Fruit fly (Drosophila melanogaster) whole organism, embryonic: ENCODE results near the gene mRRF1.

Experiments used
- CG10147 ChIP-seq: fragments of 200-800 bp; sonication (Bioruptor generic); optimal IDR thresholded peaks from 2 replicates; lab custom pipeline; 2019; ENCODE audit warnings: missing biosample characterization, mild to moderate bottlenecking, missing genetic modification characterization, moderate library complexity
- CG10274 ChIP-seq: fragments of 200-800 bp; sonication (Bioruptor generic); optimal IDR thresholded peaks from 3 replicates; lab custom pipeline; 2017; ENCODE audit warnings: missing biosample characterization, mild to moderate bottlenecking, missing genetic modification characterization
- CG11085 ChIP-seq: fragments of 200-800 bp; sonication (Bioruptor generic); IDR thresholded peaks from 2 replicates; pipeline ENCODE4 v1.3.6; 2022; ENCODE audit warnings: missing biosample characterization, missing genetic modification characterization
- CG11696 ChIP-seq: fragments of 200-800 bp; sonication (Bioruptor generic); IDR thresholded peaks from 2 replicates; pipeline ENCODE4 v1.3.6; 2022; ENCODE audit warnings: missing biosample characterization, missing genetic modification characterization
- CG12299 ChIP-seq: fragments of 200-800 bp; sonication (Bioruptor generic); optimal IDR thresholded peaks from 2 replicates; lab custom pipeline; 2018; ENCODE audit warnings: missing biosample characterization, mild to moderate bottlenecking, missing genetic modification characterization
- CG14965 ChIP-seq: fragments of 200-800 bp; sonication (Bioruptor generic); optimal IDR thresholded peaks from 2 replicates; lab custom pipeline; 2016; ENCODE audit warnings: missing biosample characterization, missing genetic modification characterization, borderline replicate concordance
- CG15479 ChIP-seq: fragments of 200-800 bp; sonication (Bioruptor generic); optimal IDR thresholded peaks from 3 replicates; lab custom pipeline; 2019; ENCODE audit warnings: missing biosample characterization, mild to moderate bottlenecking, missing genetic modification characterization, moderate library complexity
- CG3281 ChIP-seq: fragments of 200-800 bp; sonication (Bioruptor generic); optimal IDR thresholded peaks from 3 replicates; lab custom pipeline; 2017; ENCODE audit warnings: missing biosample characterization, mild to moderate bottlenecking, missing genetic modification characterization
- CG34376 ChIP-seq: fragments of 200-800 bp; sonication (Bioruptor generic); optimal IDR thresholded peaks from 2 replicates; lab custom pipeline; 2018; ENCODE audit warnings: missing biosample characterization, mild to moderate bottlenecking, missing genetic modification characterization
- CG4328 ChIP-seq: fragments of 200-800 bp; sonication (Bioruptor generic); optimal IDR thresholded peaks from 3 replicates; lab custom pipeline; 2017; ENCODE audit warnings: missing biosample characterization, missing genetic modification reagents, missing genetic modification characterization
- CG4360 ChIP-seq: fragments of 200-800 bp; sonication (Bioruptor generic); IDR thresholded peaks from 2 replicates; pipeline ENCODE4 v1.3.6; 2022; ENCODE audit warnings: missing biosample characterization, missing genetic modification characterization
- CG4854 ChIP-seq: fragments of 200-800 bp; sonication (Bioruptor generic); optimal IDR thresholded peaks from 2 replicates; lab custom pipeline; 2016; ENCODE audit warnings: missing biosample characterization, missing genetic modification characterization, inconsistent platforms
- CG5180 ChIP-seq: fragments of 200-800 bp; sonication (Bioruptor generic); optimal IDR thresholded peaks from 3 replicates; lab custom pipeline; 2017; ENCODE audit warnings: missing biosample characterization, missing genetic modification characterization, mild to moderate bottlenecking, moderate library complexity, missing genetic modification reagents
- CG7357 ChIP-seq: fragments of 200-800 bp; sonication (Bioruptor generic); IDR thresholded peaks from 3 replicates; pipeline ENCODE4 v1.3.6; 2022; ENCODE audit warnings: missing biosample characterization, missing genetic modification characterization
- CG9215 ChIP-seq: fragments of 200-800 bp; sonication (Bioruptor generic); IDR thresholded peaks from 2 replicates; pipeline ENCODE4 v1.3.6; 2022; ENCODE audit warnings: missing biosample characterization, missing genetic modification characterization
- CG9817 ChIP-seq: fragments of 200-800 bp; sonication (Bioruptor generic); optimal IDR thresholded peaks from 2 replicates; lab custom pipeline; 2018; ENCODE audit warnings: missing biosample characterization, mild to moderate bottlenecking, missing genetic modification characterization, moderate library complexity
- CoRest ChIP-seq: fragments of 200-800 bp; sonication (Bioruptor generic); optimal IDR thresholded peaks from 3 replicates; lab custom pipeline; 2018; ENCODE audit warnings: missing biosample characterization, mild to moderate bottlenecking, missing genetic modification characterization, moderate library complexity
- D ChIP-seq, 2 experiments: fragments of 200-800 bp in 1 of 2; fragments of >200 bp in 1 of 2; sonication (Bioruptor generic) in 1 of 2; optimal IDR thresholded peaks; 2 replicates in 1 of 2; 3 replicates in 1 of 2; lab custom pipeline; 2017; ENCODE audit warnings: mild to moderate bottlenecking in 1 of 2, missing biosample characterization in 1 of 2, missing genetic modification characterization in 1 of 2, missing genetic modification reagents in 1 of 2
- Dek ChIP-seq: fragments of 200-800 bp; sonication (Bioruptor generic); optimal IDR thresholded peaks from 3 replicates; lab custom pipeline; 2019; ENCODE audit warnings: missing biosample characterization, mild to moderate bottlenecking, missing genetic modification characterization, moderate library complexity
- Dp ChIP-seq: fragments of 200-800 bp; sonication (Bioruptor generic); optimal IDR thresholded peaks from 2 replicates; lab custom pipeline; 2018; ENCODE audit warnings: missing biosample characterization, mild to moderate bottlenecking, missing genetic modification characterization, moderate library complexity
- Dref ChIP-seq: fragments of 200-800 bp; sonication (Bioruptor generic); IDR thresholded peaks from 2 replicates; pipeline ENCODE4 v1.3.6; 2022; ENCODE audit warnings: missing biosample characterization, missing genetic modification characterization
- Eip74EF ChIP-seq, 2 experiments: fragments of 200-800 bp in 1 of 2; fragments of >200 bp in 1 of 2; sonication (Bioruptor generic) in 1 of 2; optimal IDR thresholded peaks; 2 replicates each; lab custom pipeline; 2017 to 2019; ENCODE audit warnings: missing biosample characterization in 2 of 2, missing genetic modification characterization in 2 of 2, mild to moderate bottlenecking in 1 of 2, moderate library complexity in 1 of 2
- Fer2 ChIP-seq: fragments of 200-800 bp; sonication (Bioruptor generic); optimal IDR thresholded peaks from 2 replicates; lab custom pipeline; 2018; ENCODE audit warnings: missing biosample characterization, mild to moderate bottlenecking, missing genetic modification characterization, moderate library complexity
- Fer3 ChIP-seq: fragments of 200-800 bp; sonication (Bioruptor generic); optimal IDR thresholded peaks from 2 replicates; lab custom pipeline; 2018; ENCODE audit warnings: missing biosample characterization, mild to moderate bottlenecking, missing genetic modification characterization, moderate library complexity
- Hr78 ChIP-seq, 2 experiments: fragments of 200-800 bp in 1 of 2; fragments of >200 bp in 1 of 2; sonication (Bioruptor generic) in 1 of 2; optimal IDR thresholded peaks; 2 replicates each; lab custom pipeline; 2017 to 2019; ENCODE audit warnings: missing biosample characterization in 2 of 2, missing genetic modification characterization in 2 of 2, mild to moderate bottlenecking in 1 of 2, moderate library complexity in 1 of 2
- Hsf ChIP-seq: fragments of 200-800 bp; sonication (Bioruptor generic); optimal IDR thresholded peaks from 3 replicates; lab custom pipeline; 2016; ENCODE audit warnings: missing biosample characterization, missing genetic modification characterization
- Kr ChIP-seq: fragments of 200-800 bp; sonication (Bioruptor generic); optimal IDR thresholded peaks from 2 replicates; lab custom pipeline; 2017; ENCODE audit warnings: missing biosample characterization, mild to moderate bottlenecking, missing genetic modification characterization
- Meics ChIP-seq: fragments of 200-800 bp; sonication (Bioruptor generic); optimal IDR thresholded peaks from 2 replicates; lab custom pipeline; 2017; ENCODE audit warnings: missing biosample characterization, mild to moderate bottlenecking, missing genetic modification characterization
- Mrtf ChIP-seq: fragments of 200-800 bp; sonication (Bioruptor generic); IDR thresholded peaks from 3 replicates; pipeline ENCODE4 v1.3.6; 2022; ENCODE audit warnings: missing biosample characterization, missing genetic modification characterization
- Myb ChIP-seq: fragments of 200-800 bp; sonication (Bioruptor generic); optimal IDR thresholded peaks from 2 replicates; lab custom pipeline; 2016; ENCODE audit warnings: missing biosample characterization, missing genetic modification characterization
- Oaz ChIP-seq: fragments of 200-800 bp; sonication (Bioruptor generic); IDR thresholded peaks from 2 replicates; pipeline ENCODE4 v1.3.6; 2022; ENCODE audit warnings: missing biosample characterization, missing genetic modification characterization
- Sox102F ChIP-seq: fragments of 200-800 bp; sonication (Bioruptor generic); optimal IDR thresholded peaks from 2 replicates; lab custom pipeline; 2018; ENCODE audit warnings: missing biosample characterization, mild to moderate bottlenecking, missing genetic modification characterization, moderate library complexity
- abd-A ChIP-seq: fragments of 200-800 bp; sonication (Bioruptor generic); optimal IDR thresholded peaks from 3 replicates; lab custom pipeline; 2019; ENCODE audit warnings: missing biosample characterization, mild to moderate bottlenecking, missing genetic modification characterization, moderate library complexity
- br ChIP-seq: fragments of >200 bp; optimal IDR thresholded peaks from 2 replicates; lab custom pipeline; 2017
- chif ChIP-seq, 2 experiments: fragments of 200-800 bp; sonication (Bioruptor generic); optimal IDR thresholded peaks; 3 replicates each; lab custom pipeline; 2016; ENCODE audit warnings: missing biosample characterization in 2 of 2, missing genetic modification characterization in 2 of 2
- corto ChIP-seq: fragments of 200-800 bp; sonication (Bioruptor generic); optimal IDR thresholded peaks from 2 replicates; lab custom pipeline; 2016; ENCODE audit warnings: missing biosample characterization, mild to moderate bottlenecking, missing genetic modification characterization, moderate library complexity
- ems ChIP-seq: fragments of 200-800 bp; sonication (Bioruptor generic); optimal IDR thresholded peaks from 3 replicates; lab custom pipeline; 2016; ENCODE audit warnings: missing biosample characterization, missing genetic modification characterization
- exex ChIP-seq: fragments of 200-800 bp; sonication (Bioruptor generic); optimal IDR thresholded peaks from 4 replicates; lab custom pipeline; 2018; ENCODE audit warnings: missing biosample characterization, mild to moderate bottlenecking, missing genetic modification characterization, moderate library complexity
- gcm2 ChIP-seq: fragments of 200-800 bp; sonication (Bioruptor generic); optimal IDR thresholded peaks from 2 replicates; lab custom pipeline; 2016; ENCODE audit warnings: missing biosample characterization, missing genetic modification characterization
- hth ChIP-seq: fragments of >200 bp; optimal IDR thresholded peaks from 2 replicates; lab custom pipeline; 2017; ENCODE audit warnings: inconsistent platforms
- ken ChIP-seq: fragments of 200-800 bp; sonication (Bioruptor generic); IDR thresholded peaks from 3 replicates; pipeline ENCODE4 v1.3.6; 2022; ENCODE audit warnings: missing biosample characterization, missing genetic modification characterization
- pan ChIP-seq, 4 experiments: fragments of >200 bp in 3 of 4; fragments of 200-800 bp in 1 of 4; sonication (Bioruptor generic) in 1 of 4; optimal IDR thresholded peaks in 3 of 4; IDR thresholded peaks in 1 of 4; 2 replicates each; pipeline versions ENCODE4 v1.3.6 to Lab custom; 2017 to 2022; ENCODE audit warnings: missing biosample characterization in 2 of 4, missing genetic modification characterization in 2 of 4, mixed read lengths in 1 of 4
- sens ChIP-seq: fragments of 200-800 bp; sonication (Bioruptor generic); peaks from one replicate; lab custom pipeline; 2016; ENCODE audit warnings: missing biosample characterization, missing genetic modification characterization
- sens-2 ChIP-seq: fragments of 200-800 bp; sonication (Bioruptor generic); IDR thresholded peaks from 2 replicates; pipeline ENCODE4 v1.3.6; 2022; ENCODE audit warnings: missing biosample characterization, missing genetic modification characterization
- sr ChIP-seq: fragments of 200-800 bp; sonication (Bioruptor generic); IDR thresholded peaks from 3 replicates; pipeline ENCODE4 v1.3.6; 2022; ENCODE audit warnings: missing biosample characterization, missing genetic modification characterization
- tll ChIP-seq, 2 experiments: fragments of 200-800 bp in 1 of 2; fragments of >200 bp in 1 of 2; sonication (Bioruptor generic) in 1 of 2; optimal IDR thresholded peaks; 2 replicates each; lab custom pipeline; 2017 to 2019; ENCODE audit warnings: missing biosample characterization in 2 of 2, missing genetic modification characterization in 2 of 2, mild to moderate bottlenecking in 1 of 2, moderate library complexity in 1 of 2
- usp ChIP-seq: fragments of >200 bp; optimal IDR thresholded peaks from 2 replicates; lab custom pipeline; 2017; ENCODE audit warnings: missing biosample characterization, missing genetic modification characterization
- yki ChIP-seq: fragments of >200 bp; optimal IDR thresholded peaks from 3 replicates; lab custom pipeline; 2018
- z ChIP-seq: fragments of 200-800 bp; sonication (Bioruptor generic); IDR thresholded peaks from 3 replicates; pipeline ENCODE4 v1.3.6; 2022; ENCODE audit warnings: missing biosample characterization, missing genetic modification characterization
- zf30C ChIP-seq: fragments of 200-800 bp; sonication (Bioruptor generic); optimal IDR thresholded peaks from 3 replicates; lab custom pipeline; 2018; ENCODE audit warnings: missing biosample characterization, mild to moderate bottlenecking, missing genetic modification characterization

mRRF1 gene

dm6 chr3L:9333745-9334382 is 30.3 kb upstream of the mRRF1 start, which contains the start of gene PGRP-LA:
TSS of gene PGRP-LA (plus strand) at chr3L:9334332.
- no peak for TF ChIP-seq D (optimal IDR thresholded peaks at IDR 0.05; lab: Kevin White, UChicago)
- no peak for TF ChIP-seq D (GFP tag; optimal IDR thresholded peaks at IDR 0.05; lab: Kevin White, UChicago)
- no peak for TF ChIP-seq pan (optimal IDR thresholded peaks at IDR 0.05; lab: Kevin White, UChicago)
- TF ChIP-seq pan (GFP tag; optimal IDR thresholded peaks at IDR 0.05 in 1 of 2, IDR thresholded peaks at IDR 0.05 in 1 of 2): peak in 1 of 2 experiments; percentile 52
- TF ChIP-seq Oaz (GFP tag; lab: Robert Waterston, UW): no peak
- TF ChIP-seq CG14965 (GFP tag; lab: Kevin White, UChicago): peak; percentile 80
- TF ChIP-seq br (lab: Kevin White, UChicago): no peak
- no peak for TF ChIP-seq z (GFP tag; lab: Robert Waterston, UW)
- no peak for TF ChIP-seq Fer2 (tag; lab: Kevin White, UChicago)
- no peak for TF ChIP-seq hth (lab: Kevin White, UChicago)
- TF ChIP-seq Meics (GFP tag; lab: Kevin White, UChicago): peak; percentile 56
- no peak for TF ChIP-seq sens-2
- TF ChIP-seq Dek: no peak
- TF ChIP-seq Hr78 (GFP tag; optimal IDR thresholded peaks at IDR 0.05; lab: Kevin White, UChicago): no peak
- no peak for TF ChIP-seq CG10274 (GFP tag; lab: Kevin White, UChicago)
- no peak for TF ChIP-seq corto (GFP tag; lab: Kevin White, UChicago)
- peak; percentile 36 for TF ChIP-seq CG3281 (GFP tag; lab: Kevin White, UChicago)
- no peak for TF ChIP-seq CG4854
- peak; percentile 29 for TF ChIP-seq Fer3 (tag; lab: Kevin White, UChicago)
- no peak for TF ChIP-seq CG15479 (GFP tag; lab: Kevin White, UChicago)
- TF ChIP-seq yki: no peak
- peak; percentile 22 for TF ChIP-seq CG9817 (tag; lab: Kevin White, UChicago)
- TF ChIP-seq Dref: no peak
- no peak for TF ChIP-seq CG9215 (GFP tag; lab: Robert Waterston, UW)
- TF ChIP-seq Mrtf (GFP tag; lab: Robert Waterston, UW): no peak
- peak; percentile 9 for TF ChIP-seq Dp (GFP tag; lab: Kevin White, UChicago)
- no peak for TF ChIP-seq CG12299 (tag; lab: Kevin White, UChicago)
- TF ChIP-seq chif (GFP tag; optimal IDR thresholded peaks at IDR 0.05; lab: Kevin White, UChicago): no peak
- TF ChIP-seq CG11085 (GFP tag; lab: Robert Waterston, UW): no peak
- TF ChIP-seq CG4328 (GFP tag; lab: Kevin White, UChicago): no peak
- no peak for TF ChIP-seq CG7357
- no peak for TF ChIP-seq usp
- TF ChIP-seq tll (GFP tag; optimal IDR thresholded peaks at IDR 0.05; lab: Kevin White, UChicago): no peak
- peak; percentile 77 for TF ChIP-seq sens (GFP tag; lab: Kevin White, UChicago)
- no peak for TF ChIP-seq gcm2
- TF ChIP-seq sr (GFP tag; lab: Robert Waterston, UW): no peak
- no peak for TF ChIP-seq Eip74EF (GFP tag; optimal IDR thresholded peaks at IDR 0.05; lab: Kevin White, UChicago)
- no peak for TF ChIP-seq CG4360
- peak; percentile 51 for TF ChIP-seq Sox102F (GFP tag; lab: Kevin White, UChicago)
- no peak for TF ChIP-seq exex
- TF ChIP-seq ems (GFP tag; lab: Kevin White, UChicago): no peak
- TF ChIP-seq CG5180: no peak
- no peak for TF ChIP-seq CG10147 (GFP tag; lab: Kevin White, UChicago)
- no peak for TF ChIP-seq CG34376 (GFP tag; lab: Kevin White, UChicago)
- no peak for TF ChIP-seq zf30C (GFP tag; lab: Kevin White, UChicago)
- TF ChIP-seq ken (GFP tag; lab: Robert Waterston, UW): no peak
- TF ChIP-seq abd-A: no peak
- TF ChIP-seq Hsf (GFP tag; lab: Kevin White, UChicago): peak; percentile 30
- peak; percentile 54 for TF ChIP-seq Myb (GFP tag; lab: Kevin White, UChicago)
- TF ChIP-seq CoRest: no peak
- TF ChIP-seq Kr (GFP tag; lab: Kevin White, UChicago): no peak
- no peak for TF ChIP-seq CG11696 (GFP tag; lab: Robert Waterston, UW)
